Worm (Caenorhabditis elegans): ENCODE results near the gene H23N18.6.

Gene H23N18.6

ce11 chrV:4871992-4872391, 42.9 kb downstream of the H23N18.6 start, which contains the start of gene srd-33:
Gene srd-33 (plus strand): TSS chrV:4872292.
- TF ChIP-seq med-1 (GFP tag; optimal IDR thresholded peaks at IDR 0.05; ENCODE audit: insufficient read depth) = no peak
- TF ChIP-seq flt-1 (GFP tag; IDR thresholded peaks at IDR 0.05) = no peak
- no peak for TF ChIP-seq klf-2 (GFP tag; conservative IDR thresholded peaks at IDR 0.05)
- TF ChIP-seq ztf-23 (GFP tag; IDR thresholded peaks at IDR 0.05) = no peak
- TF ChIP-seq ztf-29 (GFP tag; IDR thresholded peaks at IDR 0.05) = no peak
- TF ChIP-seq tab-1 (GFP tag; IDR thresholded peaks at IDR 0.05) = no peak
- TF ChIP-seq T22C8.4 (GFP tag; IDR thresholded peaks at IDR 0.05) = no peak
- no peak for TF ChIP-seq ref-1 (GFP tag; conservative IDR thresholded peaks at IDR 0.05)
- no peak for TF ChIP-seq cog-1 (tag; optimal IDR thresholded peaks at IDR 0.05)

- TF ChIP-seq ztf-23 (GFP tag; IDR thresholded peaks at IDR 0.05) (no peak), klf-2 (GFP tag; conservative IDR thresholded peaks at IDR 0.05) (no peak), ref-1 (GFP tag; conservative IDR thresholded peaks at IDR 0.05) (no peak), ztf-29 (GFP tag; IDR thresholded peaks at IDR 0.05) (no peak), cog-1 (tag; optimal IDR thresholded peaks at IDR 0.05) (no peak), tab-1 (GFP tag; IDR thresholded peaks at IDR 0.05) (no peak), T22C8.4 (GFP tag; IDR thresholded peaks at IDR 0.05) (no peak), med-1 (GFP tag; optimal IDR thresholded peaks at IDR 0.05; ENCODE audit: insufficient read depth) (no peak), flt-1 (GFP tag; IDR thresholded peaks at IDR 0.05) (no peak)
These were observed 44.3 kb downstream of the H23N18.6 start for ce11 chrV:4870627-4871026.

DNA sequence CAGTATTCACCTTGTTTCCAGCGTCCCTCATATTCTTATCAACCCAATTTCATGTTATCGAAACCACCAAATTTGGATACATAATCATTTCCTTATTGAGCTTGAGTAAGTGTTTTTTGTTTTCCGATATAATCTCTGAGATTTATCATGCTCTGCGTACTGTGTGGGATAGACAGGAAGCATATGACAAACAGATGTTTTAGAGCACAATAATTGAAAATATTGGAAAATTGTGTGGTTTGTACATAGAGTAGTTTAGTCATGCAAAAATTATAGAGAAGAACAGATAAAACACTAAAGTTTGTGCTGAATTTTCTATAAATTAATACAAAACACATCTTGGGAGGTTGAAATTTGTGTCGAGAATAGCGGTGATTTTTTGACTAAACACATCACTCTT, 46.2 kb downstream of the H23N18.6 start:
- TF ChIP-seq cog-1 (tag; optimal IDR thresholded peaks at IDR 0.05) (no peak), tab-1 (GFP tag; IDR thresholded peaks at IDR 0.05) (no peak), ref-1 (GFP tag; conservative IDR thresholded peaks at IDR 0.05) (no peak), klf-2 (GFP tag; conservative IDR thresholded peaks at IDR 0.05) (no peak), ztf-23 (GFP tag; IDR thresholded peaks at IDR 0.05) (no peak), T22C8.4 (GFP tag; IDR thresholded peaks at IDR 0.05) (no peak), flt-1 (GFP tag; IDR thresholded peaks at IDR 0.05) (no peak), med-1 (GFP tag; optimal IDR thresholded peaks at IDR 0.05; ENCODE audit: insufficient read depth) (no peak), ztf-29 (GFP tag; IDR thresholded peaks at IDR 0.05) (no peak)

- TF ChIP-seq klf-2 (GFP tag; conservative IDR thresholded peaks at IDR 0.05) = no peak
- no peak for TF ChIP-seq ztf-23 (GFP tag; IDR thresholded peaks at IDR 0.05)
- no peak for TF ChIP-seq cog-1 (tag; optimal IDR thresholded peaks at IDR 0.05)
- no peak for TF ChIP-seq ref-1 (GFP tag; conservative IDR thresholded peaks at IDR 0.05)
- TF ChIP-seq tab-1 (GFP tag; IDR thresholded peaks at IDR 0.05) = no peak
- TF ChIP-seq T22C8.4 (GFP tag; IDR thresholded peaks at IDR 0.05) = no peak
- no peak for TF ChIP-seq flt-1 (GFP tag; IDR thresholded peaks at IDR 0.05)
- TF ChIP-seq med-1 (GFP tag; optimal IDR thresholded peaks at IDR 0.05; ENCODE audit: insufficient read depth) = no peak
- no peak for TF ChIP-seq ztf-29 (GFP tag; IDR thresholded peaks at IDR 0.05)
These were observed 47.3 kb downstream of the H23N18.6 start for ce11 chrV:4867535-4867934.

DNA sequence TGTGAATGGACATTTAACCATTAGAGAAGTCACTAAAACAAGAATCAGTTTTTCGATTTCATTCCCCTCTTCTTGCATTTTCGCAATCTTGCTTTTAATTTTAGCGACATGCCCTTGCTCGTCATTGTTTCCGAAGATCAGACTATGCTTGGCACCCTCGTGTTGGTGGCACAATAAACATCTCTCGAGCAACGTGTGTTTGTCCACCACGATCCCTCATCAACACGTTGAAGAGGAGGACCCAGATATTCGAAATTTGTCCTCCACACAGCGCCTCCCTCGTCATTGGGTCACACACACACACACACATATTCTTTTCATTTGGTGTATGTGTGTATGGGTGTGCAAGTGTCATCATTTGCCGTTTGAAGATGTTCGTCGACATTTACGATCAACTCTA, 49.5 kb downstream of the H23N18.6 start, which contains the start of gene srd-32:
Gene srd-32 (plus strand): TSS at position 301 of the 400 bp plus-strand sequence.
- TF ChIP-seq tab-1 (GFP tag; IDR thresholded peaks at IDR 0.05) (no peak), med-1 (GFP tag; optimal IDR thresholded peaks at IDR 0.05; ENCODE audit: insufficient read depth) (no peak), klf-2 (GFP tag; conservative IDR thresholded peaks at IDR 0.05) (no peak), T22C8.4 (GFP tag; IDR thresholded peaks at IDR 0.05) (no peak), cog-1 (tag; optimal IDR thresholded peaks at IDR 0.05) (no peak), ztf-23 (GFP tag; IDR thresholded peaks at IDR 0.05) (no peak), flt-1 (GFP tag; IDR thresholded peaks at IDR 0.05) (no peak), ref-1 (GFP tag; conservative IDR thresholded peaks at IDR 0.05) (no peak), ztf-29 (GFP tag; IDR thresholded peaks at IDR 0.05) (no peak)

DNA sequence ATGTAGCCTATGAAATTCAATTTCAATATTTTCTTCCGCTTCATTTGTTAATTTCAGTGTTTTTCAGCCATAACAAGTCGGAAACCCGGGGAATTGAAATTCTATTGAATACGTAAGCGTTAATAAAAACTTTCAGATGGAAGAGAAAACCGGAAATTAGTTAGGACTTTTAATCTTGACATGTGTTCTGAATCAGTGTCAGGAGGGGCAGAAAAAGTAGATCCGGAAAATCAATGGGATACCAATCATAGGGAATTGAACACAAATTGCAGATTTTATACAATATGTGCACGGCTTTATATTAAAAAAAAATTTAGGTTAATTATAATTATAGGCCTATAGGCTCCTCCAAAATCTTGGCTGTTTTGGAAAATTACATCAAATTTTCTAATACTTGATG, 50.5 kb downstream of the H23N18.6 start:
- TF ChIP-seq ztf-23 (GFP tag; IDR thresholded peaks at IDR 0.05) (no peak), tab-1 (GFP tag; IDR thresholded peaks at IDR 0.05) (no peak), med-1 (GFP tag; optimal IDR thresholded peaks at IDR 0.05; ENCODE audit: insufficient read depth) (no peak), cog-1 (tag; optimal IDR thresholded peaks at IDR 0.05) (no peak), ztf-29 (GFP tag; IDR thresholded peaks at IDR 0.05) (no peak), klf-2 (GFP tag; conservative IDR thresholded peaks at IDR 0.05) (no peak), T22C8.4 (GFP tag; IDR thresholded peaks at IDR 0.05) (no peak), flt-1 (GFP tag; IDR thresholded peaks at IDR 0.05) (no peak), ref-1 (GFP tag; conservative IDR thresholded peaks at IDR 0.05) (no peak)
